Fruit fly (Drosophila melanogaster) whole organism, embryonic: ENCODE data around the gene Jhbp3.
A peak's percentile ranks its signal among the peaks of the same experiment; 100 is the strongest.

Source experiments
- ATbp ChIP-seq: fragments of 200-800 bp; sonication (Bioruptor generic); optimal IDR thresholded peaks from 2 replicates; lab custom pipeline; 2017; ENCODE audit warnings: missing biosample characterization, mild to moderate bottlenecking, missing genetic modification characterization, missing genetic modification reagents
- Abd-B ChIP-seq: fragments of 200-800 bp; sonication (Bioruptor generic); optimal IDR thresholded peaks from 2 replicates; lab custom pipeline; 2018; ENCODE audit warnings: missing biosample characterization, mild to moderate bottlenecking, missing genetic modification characterization, moderate library complexity
- Adf1 ChIP-seq: fragments of 200-800 bp; sonication (Bioruptor generic); IDR thresholded peaks from 2 replicates; pipeline ENCODE4 v1.3.6; 2022; ENCODE audit warnings: missing biosample characterization, missing genetic modification characterization
- Antp ChIP-seq: fragments of 200-800 bp; sonication (Bioruptor generic); optimal IDR thresholded peaks from 3 replicates; lab custom pipeline; 2016; ENCODE audit warnings: missing biosample characterization, missing genetic modification characterization
- Awh ChIP-seq: fragments of 200-800 bp; sonication (Bioruptor generic); IDR thresholded peaks from 2 replicates; pipeline ENCODE4, ENCODE4 v1.3.6; 2022; ENCODE audit warnings: missing biosample characterization, missing genetic modification characterization
- B-H1 ChIP-seq: fragments of 200-800 bp; sonication (Bioruptor generic); IDR thresholded peaks from 3 replicates; pipeline ENCODE4 v1.3.6; 2022; ENCODE audit warnings: missing biosample characterization, missing genetic modification characterization
- CG10274 ChIP-seq: fragments of 200-800 bp; sonication (Bioruptor generic); optimal IDR thresholded peaks from 3 replicates; lab custom pipeline; 2017; ENCODE audit warnings: missing biosample characterization, mild to moderate bottlenecking, missing genetic modification characterization
- CG11085 ChIP-seq: fragments of 200-800 bp; sonication (Bioruptor generic); IDR thresholded peaks from 2 replicates; pipeline ENCODE4 v1.3.6; 2022; ENCODE audit warnings: missing biosample characterization, missing genetic modification characterization
- CG15073 ChIP-seq: fragments of 200-800 bp; sonication (Bioruptor generic); optimal IDR thresholded peaks from 2 replicates; lab custom pipeline; 2016; ENCODE audit warnings: missing biosample characterization, missing genetic modification characterization
- CG16813 ChIP-seq: fragments of 200-800 bp; sonication (Bioruptor generic); IDR thresholded peaks from 3 replicates; pipeline ENCODE4 v1.3.6; 2022; ENCODE audit warnings: missing biosample characterization, missing genetic modification characterization; ENCODE audit not compliant: partially characterized antibody
- CG18011 ChIP-seq: fragments of 200-800 bp; sonication (Bioruptor generic); optimal IDR thresholded peaks from 2 replicates; lab custom pipeline; 2017; ENCODE audit warnings: missing biosample characterization, missing genetic modification characterization, mild to moderate bottlenecking, moderate library complexity, missing genotype
- CG18764 ChIP-seq: fragments of 200-800 bp; sonication (Bioruptor generic); optimal IDR thresholded peaks from 3 replicates; lab custom pipeline; 2016; ENCODE audit warnings: missing biosample characterization, missing genetic modification characterization
- CG4424 ChIP-seq: fragments of 200-800 bp; sonication (Bioruptor generic); optimal IDR thresholded peaks from 3 replicates; lab custom pipeline; 2016; ENCODE audit warnings: missing biosample characterization, missing genetic modification characterization
- CG6683 ChIP-seq: fragments of 200-800 bp; sonication (Bioruptor generic); optimal IDR thresholded peaks from 2 replicates; lab custom pipeline; 2017; ENCODE audit warnings: missing biosample characterization, mild to moderate bottlenecking, missing genetic modification characterization, missing genetic modification reagents
- CG6689 ChIP-seq: fragments of 200-800 bp; sonication (Bioruptor generic); IDR thresholded peaks from 2 replicates; pipeline ENCODE4 v1.3.6; 2022; ENCODE audit warnings: missing biosample characterization, missing genetic modification characterization
- CG8089 ChIP-seq: fragments of 200-800 bp; sonication (Bioruptor generic); optimal IDR thresholded peaks from 3 replicates; lab custom pipeline; 2016; ENCODE audit warnings: missing biosample characterization, missing genetic modification characterization
- CG9437 ChIP-seq: fragments of 200-800 bp; sonication (Bioruptor generic); optimal IDR thresholded peaks from 2 replicates; lab custom pipeline; 2018; ENCODE audit warnings: missing biosample characterization, mild to moderate bottlenecking, missing genetic modification characterization
- CG9609 ChIP-seq: fragments of 200-800 bp; sonication (Bioruptor generic); optimal IDR thresholded peaks from 3 replicates; lab custom pipeline; 2016; ENCODE audit warnings: missing biosample characterization, missing genetic modification characterization
- CG9876 ChIP-seq: fragments of 200-800 bp; sonication (Bioruptor generic); optimal IDR thresholded peaks from 2 replicates; lab custom pipeline; 2016; ENCODE audit warnings: missing biosample characterization, missing genetic modification characterization
- CHES-1-like ChIP-seq: fragments of 200-800 bp; sonication (Bioruptor generic); optimal IDR thresholded peaks from 2 replicates; lab custom pipeline; 2016; ENCODE audit warnings: missing biosample characterization, missing genetic modification characterization
- Camta ChIP-seq: fragments of 200-800 bp; sonication (Bioruptor generic); optimal IDR thresholded peaks from 2 replicates; lab custom pipeline; 2016; ENCODE audit warnings: missing biosample characterization, missing genetic modification characterization
- Dip2 ChIP-seq: fragments of 200-800 bp; sonication (Bioruptor generic); IDR thresholded peaks from 2 replicates; pipeline ENCODE4 v1.3.6; 2022; ENCODE audit warnings: missing biosample characterization, missing genetic modification characterization
- HHEX ChIP-seq: fragments of 200-800 bp; sonication (Bioruptor generic); optimal IDR thresholded peaks from 3 replicates; lab custom pipeline; 2017; ENCODE audit warnings: missing biosample characterization, mild to moderate bottlenecking, missing genetic modification characterization, missing genetic modification reagents
- Hmx ChIP-seq: fragments of 200-800 bp; sonication (Bioruptor generic); optimal IDR thresholded peaks from 2 replicates; lab custom pipeline; 2016; ENCODE audit warnings: missing biosample characterization, missing genetic modification characterization
- Hr39 ChIP-seq: fragments of >200 bp; optimal IDR thresholded peaks from 2 replicates; lab custom pipeline; 2017
- Kr ChIP-seq: fragments of 200-800 bp; sonication (Bioruptor generic); optimal IDR thresholded peaks from 2 replicates; lab custom pipeline; 2017; ENCODE audit warnings: missing biosample characterization, mild to moderate bottlenecking, missing genetic modification characterization
- Mad ChIP-seq: fragments of 200-800 bp; sonication (Bioruptor generic); optimal IDR thresholded peaks from 2 replicates; lab custom pipeline; 2016; ENCODE audit warnings: missing biosample characterization, missing genetic modification characterization
- Oli ChIP-seq: fragments of 200-800 bp; sonication (Bioruptor generic); optimal IDR thresholded peaks from 2 replicates; lab custom pipeline; 2018; ENCODE audit warnings: missing biosample characterization, mild to moderate bottlenecking, missing genetic modification characterization, moderate library complexity
- ara ChIP-seq: fragments of 200-800 bp; sonication (Bioruptor generic); IDR thresholded peaks from 2 replicates; pipeline ENCODE4 v1.3.6; 2022; ENCODE audit warnings: missing biosample characterization, missing genetic modification characterization
- ash1 ChIP-seq: fragments of 200-800 bp; sonication (Bioruptor generic); optimal IDR thresholded peaks from 2 replicates; lab custom pipeline; 2018; ENCODE audit warnings: missing biosample characterization, mild to moderate bottlenecking, missing genetic modification characterization
- btn ChIP-seq: fragments of 200-800 bp; sonication (Bioruptor generic); optimal IDR thresholded peaks from 2 replicates; lab custom pipeline; 2016; ENCODE audit warnings: missing biosample characterization, missing genetic modification characterization
- danr ChIP-seq: fragments of 200-800 bp; sonication (Bioruptor generic); IDR thresholded peaks from 2 replicates; pipeline ENCODE4 v1.3.6; 2022; ENCODE audit warnings: missing biosample characterization, missing genetic modification characterization
- esg ChIP-seq: fragments of 200-800 bp; sonication (Bioruptor generic); conservative IDR thresholded peaks from 2 replicates; pipeline ENCODE4 v1.3.6; 2022; ENCODE audit warnings: missing biosample characterization, missing genetic modification characterization
- ftz-f1 ChIP-seq: fragments of 200-800 bp; sonication (Bioruptor generic); optimal IDR thresholded peaks from 2 replicates; lab custom pipeline; 2016; ENCODE audit warnings: missing biosample characterization, missing genetic modification characterization
- fu2 ChIP-seq: fragments of 200-800 bp; sonication (Bioruptor generic); optimal IDR thresholded peaks from 2 replicates; lab custom pipeline; 2016; ENCODE audit warnings: missing biosample characterization, missing genetic modification characterization
- gfzf ChIP-seq: fragments of 200-800 bp; sonication (Bioruptor generic); optimal IDR thresholded peaks from 2 replicates; lab custom pipeline; 2016; ENCODE audit warnings: missing biosample characterization, mild to moderate bottlenecking, missing genetic modification characterization, moderate library complexity
- grau ChIP-seq: fragments of 200-800 bp; optimal IDR thresholded peaks from 3 replicates; lab custom pipeline; 2019; ENCODE audit warnings: missing biosample characterization, mild to moderate bottlenecking, missing genetic modification characterization, moderate library complexity
- h ChIP-seq: fragments of >200 bp; optimal IDR thresholded peaks from 2 replicates; lab custom pipeline; 2017
- her ChIP-seq: fragments of 200-800 bp; sonication (Bioruptor generic); optimal IDR thresholded peaks from 2 replicates; lab custom pipeline; 2016; ENCODE audit warnings: missing biosample characterization, missing genetic modification characterization
- jing ChIP-seq: fragments of 200-800 bp; sonication (Bioruptor generic); optimal IDR thresholded peaks from 2 replicates; lab custom pipeline; 2018; ENCODE audit warnings: missing biosample characterization, mild to moderate bottlenecking, missing genetic modification characterization
- nerfin-2 ChIP-seq: fragments of 200-800 bp; sonication (Bioruptor generic); IDR thresholded peaks from 2 replicates; pipeline ENCODE4 v1.3.6; 2022; ENCODE audit warnings: missing biosample characterization, missing genetic modification characterization; ENCODE audit not compliant: partially characterized antibody
- nom ChIP-seq: fragments of 200-800 bp; sonication (Bioruptor generic); optimal IDR thresholded peaks from 2 replicates; lab custom pipeline; 2017; ENCODE audit warnings: missing biosample characterization, missing genetic modification characterization, mild to moderate bottlenecking, moderate library complexity, missing genetic modification reagents
- pan ChIP-seq, 4 experiments: fragments of >200 bp in 3 of 4; fragments of 200-800 bp in 1 of 4; sonication (Bioruptor generic) in 1 of 4; optimal IDR thresholded peaks in 3 of 4; IDR thresholded peaks in 1 of 4; 2 replicates each; pipeline versions ENCODE4 v1.3.6 to Lab custom; 2017 to 2022; ENCODE audit warnings: missing biosample characterization in 2 of 4, missing genetic modification characterization in 2 of 4, mixed read lengths in 1 of 4
- pfk ChIP-seq: fragments of 200-800 bp; sonication (Bioruptor generic); optimal IDR thresholded peaks from 2 replicates; lab custom pipeline; 2018; ENCODE audit warnings: missing biosample characterization, mild to moderate bottlenecking, missing genetic modification characterization, moderate library complexity
- pho ChIP-seq: fragments of 200-800 bp; sonication (Bioruptor generic); optimal IDR thresholded peaks from 2 replicates; lab custom pipeline; 2016; ENCODE audit warnings: missing biosample characterization, missing genetic modification characterization
- ranshi ChIP-seq: fragments of 200-800 bp; sonication (Bioruptor generic); IDR thresholded peaks from 2 replicates; pipeline ENCODE4 v1.3.6; 2022; ENCODE audit warnings: missing biosample characterization, missing genetic modification characterization
- scrt ChIP-seq: fragments of 200-800 bp; sonication (Bioruptor generic); optimal IDR thresholded peaks from 2 replicates; lab custom pipeline; 2018; ENCODE audit warnings: missing biosample characterization, mild to moderate bottlenecking, missing genetic modification characterization, moderate library complexity
- sim ChIP-seq: fragments of 200-800 bp; sonication (Bioruptor generic); IDR thresholded peaks from 2 replicates; pipeline ENCODE4 v1.3.6; 2022; ENCODE audit warnings: missing biosample characterization, missing genetic modification characterization
- sob ChIP-seq: fragments of 200-800 bp; sonication (Bioruptor generic); IDR thresholded peaks from 2 replicates; pipeline ENCODE4 v1.3.6; 2022; ENCODE audit warnings: missing biosample characterization, missing genetic modification characterization
- ssp ChIP-seq: fragments of 200-800 bp; sonication (Bioruptor generic); IDR thresholded peaks from 2 replicates; pipeline ENCODE4 v1.3.6; 2022; ENCODE audit warnings: missing biosample characterization, missing genetic modification characterization
- tap ChIP-seq: fragments of 200-800 bp; optimal IDR thresholded peaks from 3 replicates; lab custom pipeline; 2019; ENCODE audit warnings: missing biosample characterization, mild to moderate bottlenecking, missing genetic modification characterization, moderate library complexity

Jhbp3 gene

dm6 chr3R:4912130-4912549, 42.9 kb downstream of the Jhbp3 start (continued):
- peak; percentile 8 for TF ChIP-seq Mad (GFP tag; lab: Kevin White, UChicago)
- peak; percentile 20 for TF ChIP-seq ftz-f1
- no peak for TF ChIP-seq B-H1
- TF ChIP-seq CG10274, result no peak
- TF ChIP-seq esg, result peak; percentile 57
- peak; percentile 69 for TF ChIP-seq fu2 (GFP tag; lab: Kevin White, UChicago)
- TF ChIP-seq btn (GFP tag; lab: Kevin White, UChicago), result peak; percentile 27
- peak; percentile 99 for TF ChIP-seq grau (tag; lab: Kevin White, UChicago)
- TF ChIP-seq gfzf (GFP tag; lab: Kevin White, UChicago), result no peak
- no peak for TF ChIP-seq Hmx (GFP tag; lab: Kevin White, UChicago)
- peak; percentile 40 for TF ChIP-seq CG18764 (GFP tag; lab: Kevin White, UChicago)
- no peak for TF ChIP-seq sim (GFP tag; lab: Robert Waterston, UW)
- TF ChIP-seq scrt (GFP tag; lab: Kevin White, UChicago), result peak; percentile 28
- TF ChIP-seq nom (GFP tag; lab: Kevin White, UChicago), result no peak
- peak; percentile 35; the same call in 1 of the 2 replicates for TF ChIP-seq CG11085
- no peak for TF ChIP-seq Abd-B
- TF ChIP-seq CG4424 (GFP tag; lab: Kevin White, UChicago), result peak; percentile 46
- no peak for TF ChIP-seq nerfin-2
- TF ChIP-seq CG9876 (GFP tag; lab: Kevin White, UChicago), result no peak
- TF ChIP-seq CG6683 (GFP tag; lab: Kevin White, UChicago), result peak; percentile 11
- peak; percentile 56 for TF ChIP-seq CG6689 (GFP tag; lab: Robert Waterston, UW)
- TF ChIP-seq Kr (GFP tag; lab: Kevin White, UChicago), result no peak
- no peak for TF ChIP-seq Hr39 (lab: Kevin White, UChicago)
- TF ChIP-seq sob (GFP tag; lab: Robert Waterston, UW), result peak; percentile 78
- peak; percentile 72 for TF ChIP-seq Adf1
- TF ChIP-seq Camta (GFP tag; lab: Kevin White, UChicago), result peak; percentile 39
- TF ChIP-seq CG18011 (GFP tag; lab: Kevin White, UChicago), result peak; percentile 35
- TF ChIP-seq Dip2, result no peak
- peak; percentile 53 for TF ChIP-seq tap (tag; lab: Kevin White, UChicago)
- peak; percentile 63 for TF ChIP-seq her (GFP tag; lab: Kevin White, UChicago)
- TF ChIP-seq CG16813 (GFP tag; lab: Robert Waterston, UW), result no peak
- TF ChIP-seq danr, result 0 out of 2 replicates have a peak, but pooled peaks have one; percentile 35
- no peak for TF ChIP-seq CG15073 (GFP tag; lab: Kevin White, UChicago)
- no peak for TF ChIP-seq pan (optimal IDR thresholded peaks at IDR 0.05; lab: Kevin White, UChicago)
- TF ChIP-seq pan (GFP tag; optimal IDR thresholded peaks at IDR 0.05 in 1 of 2, IDR thresholded peaks at IDR 0.05 in 1 of 2), result peak in 1 of 2 experiments; percentile 67
- peak; percentile 62 for TF ChIP-seq ATbp (GFP tag; lab: Kevin White, UChicago)
- TF ChIP-seq ranshi (GFP tag; lab: Robert Waterston, UW), result 0 out of 2 replicates have a peak, but pooled peaks have one; percentile 41
- peak; percentile 67 for TF ChIP-seq Oli (tag; lab: Kevin White, UChicago)
- no peak for TF ChIP-seq ash1 (GFP tag; lab: Kevin White, UChicago)
- TF ChIP-seq pfk (GFP tag; lab: Kevin White, UChicago), result no peak
- TF ChIP-seq CHES-1-like (GFP tag; lab: Kevin White, UChicago), result peak; percentile 58
- TF ChIP-seq Awh (GFP tag; lab: Robert Waterston, UW), result peak; percentile 57; the same call in 1 of the 2 replicates
- peak; percentile 73 for TF ChIP-seq Antp (GFP tag; lab: Kevin White, UChicago)
- TF ChIP-seq HHEX (GFP tag; lab: Kevin White, UChicago), result peak; percentile 71
- peak; percentile 34 for TF ChIP-seq CG8089 (GFP tag; lab: Kevin White, UChicago)
- TF ChIP-seq pho, result peak; percentile 75
- no peak for TF ChIP-seq h
- TF ChIP-seq ara, result peak; percentile 50; the same call in 1 of the 2 replicates
- TF ChIP-seq CG9609 (GFP tag; lab: Kevin White, UChicago), result peak; percentile 58
- no peak for TF ChIP-seq ssp (GFP tag; lab: Robert Waterston, UW)
- peak; percentile 11 for TF ChIP-seq jing (GFP tag; lab: Kevin White, UChicago)
- peak; percentile 33 for TF ChIP-seq CG9437 (GFP tag; lab: Kevin White, UChicago)
